Fruit fly (Drosophila melanogaster) whole organism, embryonic: Measurements from ENCODE around the gene CG13385.

Experiments used
- B-H1 ChIP-seq: fragments of 200-800 bp; sonication (Bioruptor generic); IDR thresholded peaks from 3 replicates; pipeline ENCODE4 v1.3.6; 2022; ENCODE audit warnings: missing biosample characterization, missing genetic modification characterization
- Bteb2 ChIP-seq: fragments of 200-800 bp; sonication (Bioruptor generic); optimal IDR thresholded peaks from 2 replicates; lab custom pipeline; 2016; ENCODE audit warnings: missing biosample characterization, missing genetic modification characterization
- CG10147 ChIP-seq: fragments of 200-800 bp; sonication (Bioruptor generic); optimal IDR thresholded peaks from 2 replicates; lab custom pipeline; 2019; ENCODE audit warnings: missing biosample characterization, mild to moderate bottlenecking, missing genetic modification characterization, moderate library complexity
- CG1024 ChIP-seq: fragments of 200-800 bp; sonication (Bioruptor generic); IDR thresholded peaks from 2 replicates; pipeline ENCODE4 v1.3.6; 2022; ENCODE audit warnings: missing biosample characterization, missing genetic modification characterization
- CG10979 ChIP-seq: fragments of 200-800 bp; sonication (Bioruptor generic); optimal IDR thresholded peaks from 2 replicates; lab custom pipeline; 2018; ENCODE audit warnings: missing biosample characterization, mild to moderate bottlenecking, missing genetic modification characterization, moderate library complexity
- CG11093 ChIP-seq: fragments of 200-800 bp; sonication (Bioruptor generic); IDR thresholded peaks from 3 replicates; pipeline ENCODE4 v1.3.6; 2022; ENCODE audit warnings: missing biosample characterization, missing genetic modification characterization
- CG12769 ChIP-seq: fragments of 200-800 bp; sonication (Bioruptor generic); optimal IDR thresholded peaks from 2 replicates; lab custom pipeline; 2019; ENCODE audit warnings: missing biosample characterization, mild to moderate bottlenecking, missing genetic modification characterization, moderate library complexity
- CG13775 ChIP-seq: fragments of 200-800 bp; sonication (Bioruptor generic); optimal IDR thresholded peaks from 3 replicates; lab custom pipeline; 2017; ENCODE audit warnings: missing biosample characterization, mild to moderate bottlenecking, missing genetic modification characterization
- CG16779 ChIP-seq: fragments of 200-800 bp; sonication (Bioruptor generic); IDR thresholded peaks from 2 replicates; pipeline ENCODE4 v1.3.6; 2022; ENCODE audit warnings: missing biosample characterization, missing genetic modification characterization
- CG2678 ChIP-seq: fragments of 200-800 bp; sonication (Bioruptor generic); optimal IDR thresholded peaks from 3 replicates; lab custom pipeline; 2019; ENCODE audit warnings: missing biosample characterization, mild to moderate bottlenecking, missing genetic modification characterization, moderate library complexity
- CG3065 ChIP-seq: fragments of 200-800 bp; sonication (Bioruptor generic); optimal IDR thresholded peaks from 2 replicates; lab custom pipeline; 2016; ENCODE audit warnings: missing biosample characterization, missing genetic modification characterization
- CG4730 ChIP-seq: fragments of 200-800 bp; sonication (Bioruptor generic); IDR thresholded peaks from 2 replicates; pipeline ENCODE4 v1.3.6; 2022; ENCODE audit warnings: missing biosample characterization, missing genetic modification characterization
- CG6689 ChIP-seq: fragments of 200-800 bp; sonication (Bioruptor generic); IDR thresholded peaks from 2 replicates; pipeline ENCODE4 v1.3.6; 2022; ENCODE audit warnings: missing biosample characterization, missing genetic modification characterization
- CG8089 ChIP-seq: fragments of 200-800 bp; sonication (Bioruptor generic); optimal IDR thresholded peaks from 3 replicates; lab custom pipeline; 2016; ENCODE audit warnings: missing biosample characterization, missing genetic modification characterization
- CG8944 ChIP-seq: fragments of 200-800 bp; sonication (Bioruptor generic); optimal IDR thresholded peaks from 3 replicates; lab custom pipeline; 2016; ENCODE audit warnings: missing biosample characterization, missing genetic modification characterization
- D19A ChIP-seq: fragments of 200-800 bp; optimal IDR thresholded peaks from 3 replicates; lab custom pipeline; 2019; ENCODE audit warnings: missing biosample characterization, mild to moderate bottlenecking, missing genetic modification characterization, moderate library complexity
- Drgx ChIP-seq: fragments of 200-800 bp; sonication (Bioruptor generic); IDR thresholded peaks from 2 replicates; pipeline ENCODE4 v1.3.6; 2022; ENCODE audit warnings: missing biosample characterization, missing genetic modification characterization
- Ets97D ChIP-seq: fragments of 200-800 bp; sonication (Bioruptor generic); optimal IDR thresholded peaks from 3 replicates; lab custom pipeline; 2016; ENCODE audit warnings: missing biosample characterization, missing genetic modification characterization
- Max ChIP-seq: fragments of 200-800 bp; sonication (Bioruptor generic); optimal IDR thresholded peaks from 2 replicates; lab custom pipeline; 2016; ENCODE audit warnings: missing biosample characterization, mild to moderate bottlenecking, missing genetic modification characterization
- NC2β ChIP-seq: fragments of 200-800 bp; sonication (Bioruptor generic); optimal IDR thresholded peaks from 2 replicates; lab custom pipeline; 2016; ENCODE audit warnings: missing biosample characterization, missing genetic modification characterization
- Poxn ChIP-seq: fragments of 200-800 bp; sonication (Bioruptor generic); IDR thresholded peaks from 2 replicates; pipeline ENCODE4 v1.3.6; 2022; ENCODE audit warnings: missing biosample characterization, missing genetic modification characterization
- Scr ChIP-seq: fragments of 200-800 bp; sonication (Bioruptor generic); IDR thresholded peaks from 2 replicates; pipeline ENCODE4 v1.3.6; 2022; ENCODE audit warnings: missing biosample characterization, missing genetic modification characterization; ENCODE audit not compliant: partially characterized antibody
- bowl ChIP-seq: fragments of 200-800 bp; sonication (Bioruptor generic); IDR thresholded peaks from 2 replicates; pipeline ENCODE4 v1.3.6; 2022; ENCODE audit warnings: missing biosample characterization, missing genetic modification characterization
- danr ChIP-seq: fragments of 200-800 bp; sonication (Bioruptor generic); IDR thresholded peaks from 2 replicates; pipeline ENCODE4 v1.3.6; 2022; ENCODE audit warnings: missing biosample characterization, missing genetic modification characterization
- fd102C ChIP-seq: fragments of 200-800 bp; sonication (Bioruptor generic); optimal IDR thresholded peaks from 2 replicates; lab custom pipeline; 2018; ENCODE audit warnings: missing biosample characterization, mild to moderate bottlenecking, missing genetic modification characterization, moderate library complexity
- fd64A ChIP-seq: fragments of 200-800 bp; sonication (Bioruptor generic); optimal IDR thresholded peaks from 3 replicates; lab custom pipeline; 2018; ENCODE audit warnings: missing biosample characterization, mild to moderate bottlenecking, missing genetic modification characterization
- grn ChIP-seq: fragments of 200-800 bp; sonication (Bioruptor generic); optimal IDR thresholded peaks from 3 replicates; lab custom pipeline; 2017; ENCODE audit warnings: missing biosample characterization, missing genetic modification characterization
- gsb ChIP-seq: fragments of 200-800 bp; sonication (Bioruptor generic); IDR thresholded peaks from 2 replicates; pipeline ENCODE4 v1.3.6; 2022; ENCODE audit warnings: missing biosample characterization, missing genetic modification characterization
- insv ChIP-seq, 2 experiments: fragments of 200-800 bp; sonication (Bioruptor generic); optimal IDR thresholded peaks; 3 replicates each; lab custom pipeline; 2016 to 2018; ENCODE audit warnings: missing biosample characterization in 2 of 2, missing genetic modification characterization in 2 of 2
- lbe ChIP-seq: fragments of 200-800 bp; sonication (Bioruptor generic); optimal IDR thresholded peaks from 2 replicates; lab custom pipeline; 2016; ENCODE audit warnings: missing biosample characterization, mild to moderate bottlenecking, missing genetic modification characterization
- nom ChIP-seq: fragments of 200-800 bp; sonication (Bioruptor generic); optimal IDR thresholded peaks from 2 replicates; lab custom pipeline; 2017; ENCODE audit warnings: missing biosample characterization, missing genetic modification characterization, mild to moderate bottlenecking, moderate library complexity, missing genetic modification reagents
- pan ChIP-seq, 4 experiments: fragments of >200 bp in 3 of 4; fragments of 200-800 bp in 1 of 4; sonication (Bioruptor generic) in 1 of 4; optimal IDR thresholded peaks in 3 of 4; IDR thresholded peaks in 1 of 4; 2 replicates each; pipeline versions ENCODE4 v1.3.6 to Lab custom; 2017 to 2022; ENCODE audit warnings: missing biosample characterization in 2 of 4, missing genetic modification characterization in 2 of 4, mixed read lengths in 1 of 4
- pb ChIP-seq: fragments of 200-800 bp; sonication (Bioruptor generic); optimal IDR thresholded peaks from 3 replicates; lab custom pipeline; 2016; ENCODE audit warnings: missing biosample characterization, missing genetic modification characterization
- pum ChIP-seq: fragments of 200-800 bp; sonication (Bioruptor generic); optimal IDR thresholded peaks from 2 replicates; lab custom pipeline; 2016; ENCODE audit warnings: missing biosample characterization, missing genetic modification characterization
- repo ChIP-seq: fragments of 200-800 bp; sonication (Bioruptor generic); optimal IDR thresholded peaks from 2 replicates; lab custom pipeline; 2016; ENCODE audit warnings: missing biosample characterization, missing genetic modification characterization
- rib ChIP-seq: fragments of 200-800 bp; sonication (Bioruptor generic); IDR thresholded peaks from 2 replicates; pipeline ENCODE4 v1.3.6; 2022; ENCODE audit warnings: missing biosample characterization, missing genetic modification characterization
- schlank ChIP-seq: fragments of 200-800 bp; sonication (Bioruptor generic); optimal IDR thresholded peaks from 2 replicates; lab custom pipeline; 2018; ENCODE audit warnings: missing biosample characterization, mild to moderate bottlenecking, missing genetic modification characterization
- sens ChIP-seq: fragments of 200-800 bp; sonication (Bioruptor generic); peaks from one replicate; lab custom pipeline; 2016; ENCODE audit warnings: missing biosample characterization, missing genetic modification characterization
- sim ChIP-seq: fragments of 200-800 bp; sonication (Bioruptor generic); IDR thresholded peaks from 2 replicates; pipeline ENCODE4 v1.3.6; 2022; ENCODE audit warnings: missing biosample characterization, missing genetic modification characterization
- ssp ChIP-seq: fragments of 200-800 bp; sonication (Bioruptor generic); IDR thresholded peaks from 2 replicates; pipeline ENCODE4 v1.3.6; 2022; ENCODE audit warnings: missing biosample characterization, missing genetic modification characterization
- stc ChIP-seq: fragments of 200-800 bp; sonication (Bioruptor generic); IDR thresholded peaks from 2 replicates; pipeline ENCODE4 v1.3.6; 2022; ENCODE audit warnings: missing biosample characterization, missing genetic modification characterization
- tgo ChIP-seq: fragments of 200-800 bp; sonication (Bioruptor generic); IDR thresholded peaks from 3 replicates; pipeline ENCODE4 v1.3.6; 2022; ENCODE audit warnings: missing biosample characterization, missing genetic modification characterization
- tio ChIP-seq: fragments of 200-800 bp; sonication (Bioruptor generic); optimal IDR thresholded peaks from 2 replicates; lab custom pipeline; 2017; ENCODE audit warnings: missing biosample characterization, missing genetic modification characterization, inconsistent platforms
- toy ChIP-seq: fragments of 200-800 bp; sonication (Bioruptor generic); IDR thresholded peaks from 2 replicates; pipeline ENCODE4 v1.3.6; 2022; ENCODE audit warnings: missing biosample characterization, missing genetic modification characterization
- trem ChIP-seq: fragments of 200-800 bp; optimal IDR thresholded peaks from 3 replicates; lab custom pipeline; 2019; ENCODE audit warnings: missing biosample characterization, mild to moderate bottlenecking, missing genetic modification characterization, moderate library complexity
- unpg ChIP-seq: fragments of 200-800 bp; sonication (Bioruptor generic); optimal IDR thresholded peaks from 3 replicates; lab custom pipeline; 2018; ENCODE audit warnings: missing biosample characterization, mild to moderate bottlenecking, missing genetic modification characterization, moderate library complexity
- wor ChIP-seq: fragments of 200-800 bp; sonication (Bioruptor generic); IDR thresholded peaks from 2 replicates; pipeline ENCODE4 v1.3.6; 2022; ENCODE audit warnings: missing biosample characterization, missing genetic modification characterization
- zen ChIP-seq: fragments of 200-800 bp; sonication (Bioruptor generic); optimal IDR thresholded peaks from 3 replicates; lab custom pipeline; 2018; ENCODE audit warnings: missing biosample characterization, mild to moderate bottlenecking, missing genetic modification characterization, moderate library complexity
- zfh1 ChIP-seq: fragments of 200-800 bp; sonication (Bioruptor generic); IDR thresholded peaks from 3 replicates; pipeline ENCODE4 v1.3.6; 2022; ENCODE audit warnings: missing biosample characterization, missing genetic modification characterization

Gene CG13385

DNA sequence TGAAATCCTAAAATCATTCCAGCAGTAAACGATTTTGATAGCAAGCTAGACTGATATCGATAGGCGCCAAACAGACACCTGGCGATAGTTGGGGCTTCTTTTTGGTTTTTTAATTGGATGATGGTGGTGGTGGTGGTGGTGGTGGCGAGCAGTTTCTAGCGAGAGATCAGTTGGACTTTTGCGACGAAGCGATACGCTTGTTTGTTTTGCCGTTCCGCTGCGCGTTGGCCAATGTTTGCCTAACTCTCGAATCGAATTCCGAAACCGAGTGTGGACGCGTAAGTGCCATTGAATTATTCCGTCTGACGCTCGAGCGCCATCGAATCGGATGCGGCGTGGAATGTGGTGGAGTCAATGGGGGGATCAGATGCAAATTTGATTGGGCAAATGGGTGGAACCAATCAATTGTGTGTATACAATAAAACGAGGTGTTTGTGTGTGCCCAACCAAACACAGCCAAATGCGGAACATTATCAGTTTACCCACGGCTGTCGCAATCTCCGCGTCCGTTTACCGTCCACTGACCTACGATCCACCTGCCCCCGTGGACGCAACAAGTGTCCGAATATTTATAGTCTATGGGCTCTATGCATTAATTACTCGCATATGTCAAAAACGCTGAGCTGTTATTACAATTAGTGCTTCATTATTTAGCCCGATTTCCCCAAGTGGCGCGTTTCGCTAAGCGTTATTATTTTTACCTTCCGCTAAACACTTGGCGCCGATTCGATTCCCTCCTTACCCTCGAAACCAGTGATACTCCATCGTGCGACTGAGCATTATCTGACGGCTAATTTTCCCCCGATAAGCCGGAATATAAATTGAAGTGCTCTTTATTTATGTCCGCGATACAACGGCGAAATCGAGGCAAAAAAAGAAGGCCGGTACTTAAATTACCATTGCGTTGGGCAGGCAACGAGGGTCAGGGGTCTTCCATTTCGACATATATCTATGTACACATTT is 25.8 kb upstream of the CG13385 start, which contains the start of gene CG17292:
Gene CG17292, plus strand, starts transcription at position 91 of the 963 bp plus-strand sequence.
- TF ChIP-seq pb (GFP tag; lab: Kevin White, UChicago) (no peak), Max (GFP tag; lab: Kevin White, UChicago) (no peak), Bteb2 (GFP tag; lab: Kevin White, UChicago) (no peak), sens (peak; percentile 32), gsb (GFP tag; lab: Robert Waterston, UW) (0 out of 2 replicates have a peak, but pooled peaks have one; percentile 41), CG13775 (GFP tag; lab: Kevin White, UChicago) (peak; percentile 49), grn (GFP tag; lab: Kevin White, UChicago) (peak; percentile 17), danr (no peak), sim (GFP tag; lab: Robert Waterston, UW) (no peak), fd64A (GFP tag; lab: Kevin White, UChicago) (no peak), Ets97D (GFP tag; lab: Kevin White, UChicago) (peak; percentile 36), CG10979 (tag; lab: Kevin White, UChicago) (peak; percentile 8), NC2β (GFP tag; lab: Kevin White, UChicago) (peak; percentile 32), lbe (GFP tag; lab: Kevin White, UChicago) (no peak), ssp (GFP tag; lab: Robert Waterston, UW) (peak; percentile 14; the same call in 1 of the 2 replicates), schlank (tag; lab: Kevin White, UChicago) (peak; percentile 52), insv (GFP tag; optimal IDR thresholded peaks at IDR 0.05; lab: Kevin White, UChicago) (no peak), fd102C (no peak), wor (no peak), CG6689 (peak; percentile 27; the same call in 1 of the 2 replicates), repo (GFP tag; lab: Kevin White, UChicago) (peak; percentile 26), CG12769 (tag; lab: Kevin White, UChicago) (peak; percentile 75), Drgx (GFP tag; lab: Robert Waterston, UW) (peak; percentile 58), rib (GFP tag; lab: Robert Waterston, UW) (peak; percentile 92), CG8089 (peak; percentile 33), CG16779 (GFP tag; lab: Robert Waterston, UW) (peak; percentile 84), CG8944 (GFP tag; lab: Kevin White, UChicago) (no peak), CG10147 (peak; percentile 36), zfh1 (GFP tag; lab: Robert Waterston, UW) (peak; percentile 49; the same call in 1 of the 3 replicates), Scr (GFP tag; lab: Robert Waterston, UW) (peak; percentile 90), tgo (GFP tag; lab: Robert Waterston, UW) (peak; percentile 46; the same call in 2 of the 3 replicates), zen (no peak), nom (no peak), stc (GFP tag; lab: Robert Waterston, UW) (0 out of 2 replicates have a peak, but pooled peaks have one; percentile 40), pan (optimal IDR thresholded peaks at IDR 0.05; lab: Kevin White, UChicago) (no peak), pan (GFP tag; optimal IDR thresholded peaks at IDR 0.05 in 1 of 2, IDR thresholded peaks at IDR 0.05 in 1 of 2) (peak in 1 of 2 experiments; percentile 72), trem (no peak), B-H1 (GFP tag; lab: Robert Waterston, UW) (no peak; the same call in 2 of the 3 replicates), CG11093 (no peak), unpg (peak; percentile 38), toy (GFP tag; lab: Robert Waterston, UW) (no peak), tio (GFP tag; lab: Kevin White, UChicago) (no peak), CG1024 (GFP tag; lab: Robert Waterston, UW) (peak; percentile 67), D19A (peak; percentile 22), pum (GFP tag; lab: Kevin White, UChicago) (no peak), CG4730 (no peak), bowl (GFP tag; lab: Robert Waterston, UW) (peak; percentile 59; the same call in 1 of the 2 replicates), CG3065 (GFP tag; lab: Kevin White, UChicago) (no peak), Poxn (GFP tag; lab: Robert Waterston, UW) (no peak), CG2678 (tag; lab: Kevin White, UChicago) (peak; percentile 49)
